Worm (Caenorhabditis elegans) whole organism, early embryonic: Measurements from ENCODE around the gene srw-89.

ENCODE experiments used
- F13C5.2 ChIP-seq: sonication (generic microtip); optimal IDR thresholded peaks from 2 replicates; lab custom pipeline; 2017; ENCODE audit warnings: mild to moderate bottlenecking, missing genetic modification characterization, inconsistent platforms, missing compliant biosample characterization
- aly-1 ChIP-seq: sonication (generic microtip); optimal IDR thresholded peaks from 2 replicates; lab custom pipeline; 2016; ENCODE audit warnings: missing genetic modification characterization, missing compliant biosample characterization
- ama-1 ChIP-seq: fragments of 150-350 bp; optimal IDR thresholded peaks from 2 replicates; lab custom pipeline; 2014
- ets-7 ChIP-seq: sonication (generic microtip); optimal IDR thresholded peaks from 2 replicates; lab custom pipeline; 2016; ENCODE audit warnings: missing genotype, missing genetic modification characterization, missing compliant biosample characterization
- flt-1 ChIP-seq: fragments of 200-800 bp; sonication (Bioruptor generic); IDR thresholded peaks from 2 replicates; pipeline ENCODE4 v1.3.6; 2022; ENCODE audit warnings: missing genetic modification characterization, missing compliant biosample characterization
- hnd-1 ChIP-seq: sonication (generic microtip); optimal IDR thresholded peaks from 2 replicates; lab custom pipeline; 2016; ENCODE audit warnings: missing genetic modification characterization, missing compliant biosample characterization
- pes-1 ChIP-seq: fragments of 200-800 bp; sonication (Bioruptor generic); IDR thresholded peaks from 2 replicates; pipeline ENCODE4 v1.3.6; 2022; ENCODE audit warnings: missing genetic modification reagents, missing genetic modification characterization, missing compliant biosample characterization
- sea-1 ChIP-seq: fragments of 200-800 bp; sonication (Bioruptor generic); conservative IDR thresholded peaks from 2 replicates; pipeline ENCODE4 v1.3.6; 2022; ENCODE audit warnings: missing genetic modification characterization, missing compliant biosample characterization
- tbx-11 ChIP-seq: fragments of 200-800 bp; sonication (Bioruptor generic); IDR thresholded peaks from 2 replicates; pipeline ENCODE4 v1.3.6; 2022; ENCODE audit warnings: missing genetic modification characterization, missing compliant biosample characterization
- tbx-37 ChIP-seq: fragments of 200-800 bp; sonication (Bioruptor generic); conservative IDR thresholded peaks from 2 replicates; pipeline ENCODE4 v1.3.6; 2022; ENCODE audit warnings: missing genetic modification reagents, missing genetic modification characterization, missing compliant biosample characterization
- tra-4 ChIP-seq: sonication (generic microtip); optimal IDR thresholded peaks from 2 replicates; lab custom pipeline; 2017; ENCODE audit warnings: missing genetic modification characterization, missing compliant biosample characterization

The srw-89 gene

ce11 chrV:4055025-4055424 lies 38.1 kb downstream of the srw-89 start, which contains the start of gene djr-1.2:
TSS of gene djr-1.2 (minus strand) at chrV:4055125.
- TF ChIP-seq F13C5.2 (tag; lab: Kevin White, UChicago) (no peak), hnd-1 (tag; lab: Kevin White, UChicago) (no peak), tra-4 (tag; lab: Kevin White, UChicago) (no peak), tbx-37 (GFP tag; lab: Robert Waterston, UW) (no peak)

ce11 chrV:4056203-4056602 lies 39.3 kb downstream of the srw-89 start:
- no peak for TF ChIP-seq ets-7
- no peak for TF ChIP-seq sea-1
- TF ChIP-seq tbx-11 (GFP tag; lab: Robert Waterston, UW): no peak
- no peak for TF ChIP-seq flt-1 (GFP tag; lab: Robert Waterston, UW)
- no peak for TF ChIP-seq ama-1 (lab: Kevin White, UChicago)
- TF ChIP-seq pes-1 (GFP tag; lab: Robert Waterston, UW): no peak
- no peak for TF ChIP-seq tra-4 (tag; lab: Kevin White, UChicago)
- no peak for TF ChIP-seq aly-1
